Worm (Caenorhabditis elegans): Measurements from ENCODE around the gene fbxb-62.

ce11 chrV:19253520-19253919, 48.3 kb downstream of the fbxb-62 start, which contains the start of gene F21D9.4:
- TF ChIP-seq ama-1 (optimal IDR thresholded peaks at IDR 0.05) (no peak), snpc-4 (tag; optimal IDR thresholded peaks at IDR 0.05) (no peak), lin-39 (tag; optimal IDR thresholded peaks at IDR 0.05) (no peak), hlh-17 (GFP tag; optimal IDR thresholded peaks at IDR 0.05; ENCODE audit: borderline replicate concordance) (no peak), hlh-4 (tag; optimal IDR thresholded peaks at IDR 0.05) (no peak), lin-14 (GFP tag; optimal IDR thresholded peaks at IDR 0.05) (no peak), ceh-82 (tag; optimal IDR thresholded peaks at IDR 0.05) (no peak), ztf-11 (tag; optimal IDR thresholded peaks at IDR 0.05) (no peak), nhr-76 (tag; optimal IDR thresholded peaks at IDR 0.05) (no peak), zip-4 (GFP tag; optimal IDR thresholded peaks at IDR 0.05) (no peak)
